Fruit fly (Drosophila melanogaster) whole organism, wandering third instar larva: Measurements from ENCODE around the gene tbrd-1.

Source experiments
- CG9705 ChIP-seq: fragments of 200-800 bp; sonication (Bioruptor generic); optimal IDR thresholded peaks from 2 replicates; lab custom pipeline; 2018; ENCODE audit warnings: missing biosample characterization, mild to moderate bottlenecking, missing genetic modification characterization
- HLH106 ChIP-seq: fragments of 200-800 bp; optimal IDR thresholded peaks from 3 replicates; lab custom pipeline; 2019; ENCODE audit warnings: missing biosample characterization, mild to moderate bottlenecking, missing genetic modification characterization, moderate library complexity
- Hnf4 ChIP-seq: fragments of 200-800 bp; sonication (Bioruptor generic); optimal IDR thresholded peaks from 2 replicates; lab custom pipeline; 2016; ENCODE audit warnings: missing biosample characterization, mild to moderate bottlenecking, missing genetic modification characterization
- Myc ChIP-seq: fragments of >200 bp; optimal IDR thresholded peaks from 2 replicates; lab custom pipeline; 2017
- Sp1 ChIP-seq: fragments of 200-800 bp; sonication (Bioruptor generic); optimal IDR thresholded peaks from 3 replicates; lab custom pipeline; 2019; ENCODE audit warnings: missing biosample characterization, mild to moderate bottlenecking, missing genetic modification characterization, moderate library complexity
- brk ChIP-seq: fragments of 200-800 bp; sonication (Bioruptor generic); optimal IDR thresholded peaks from 2 replicates; lab custom pipeline; 2016; ENCODE audit warnings: missing biosample characterization, mild to moderate bottlenecking, missing genetic modification characterization
- ey ChIP-seq: fragments of 200-800 bp; sonication (Bioruptor generic); optimal IDR thresholded peaks from 2 replicates; lab custom pipeline; 2016; ENCODE audit warnings: missing biosample characterization, missing genetic modification characterization
- lola ChIP-seq: fragments of >200 bp; optimal IDR thresholded peaks from 2 replicates; lab custom pipeline; 2017; ENCODE audit warnings: missing biosample characterization, missing genetic modification characterization
- rgr ChIP-seq: fragments of 200-800 bp; sonication (Bioruptor generic); optimal IDR thresholded peaks from 3 replicates; lab custom pipeline; 2016; ENCODE audit warnings: missing biosample characterization, mild to moderate bottlenecking, missing genetic modification characterization

DNA sequence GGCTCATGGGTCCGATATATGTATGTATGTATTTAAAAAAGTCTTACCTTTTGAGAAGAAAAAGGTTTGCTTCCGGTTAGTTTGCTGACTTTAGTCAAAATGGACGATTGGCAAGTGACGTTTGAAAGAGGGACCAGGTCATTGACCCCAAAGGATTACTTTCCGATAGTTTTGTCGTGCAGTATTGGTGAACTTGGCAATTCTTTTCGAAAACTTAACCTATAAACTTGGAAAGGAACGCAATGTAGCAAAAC, 40.0 kb upstream of the tbrd-1 start, which contains the start of gene RpS19b:
- no peak for TF ChIP-seq Sp1 (GFP tag; lab: Kevin White, UChicago)
- TF ChIP-seq Myc (lab: Kevin White, UChicago), result no peak
- no peak for TF ChIP-seq brk (GFP tag; lab: Kevin White, UChicago)
- no peak for TF ChIP-seq rgr (GFP tag; lab: Kevin White, UChicago)
- TF ChIP-seq ey (GFP tag; lab: Kevin White, UChicago), result no peak
- no peak for TF ChIP-seq lola (GFP tag; lab: Kevin White, UChicago)
- TF ChIP-seq CG9705 (GFP tag; lab: Kevin White, UChicago), result no peak
- no peak for TF ChIP-seq HLH106 (tag; lab: Kevin White, UChicago)
- TF ChIP-seq Hnf4 (GFP tag; lab: Kevin White, UChicago), result no peak
